Fruit fly (Drosophila melanogaster): ENCODE data around the gene CG12607.

DNA sequence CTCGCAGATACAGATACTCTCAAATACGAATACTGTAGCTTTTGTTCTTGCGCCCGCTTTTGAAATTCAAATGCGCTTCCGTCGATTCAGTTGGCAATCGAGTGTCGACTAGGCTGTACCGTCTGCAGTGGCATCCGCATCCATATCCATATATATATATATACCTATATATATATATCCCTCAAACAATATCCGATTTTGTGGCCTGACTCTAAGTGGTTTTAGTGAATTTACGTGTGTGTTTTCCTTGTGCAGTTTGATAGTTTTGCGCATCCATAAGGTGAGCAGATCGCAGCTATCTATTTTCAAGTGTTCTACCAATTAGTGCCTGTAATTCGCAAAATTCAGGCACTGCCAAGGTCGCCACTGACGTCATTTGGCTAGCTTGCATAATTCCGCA is 31.8 kb upstream of the CG12607 start:
- TF ChIP-seq Sox102F (GFP tag; optimal IDR thresholded peaks at IDR 0.05), result no peak
- TF ChIP-seq CG11762 (GFP tag; optimal IDR thresholded peaks at IDR 0.05; ENCODE audit: insufficient read depth), result no peak
